Fruit fly (Drosophila melanogaster): ENCODE results near the gene CG6013.

Gene CG6013

DNA sequence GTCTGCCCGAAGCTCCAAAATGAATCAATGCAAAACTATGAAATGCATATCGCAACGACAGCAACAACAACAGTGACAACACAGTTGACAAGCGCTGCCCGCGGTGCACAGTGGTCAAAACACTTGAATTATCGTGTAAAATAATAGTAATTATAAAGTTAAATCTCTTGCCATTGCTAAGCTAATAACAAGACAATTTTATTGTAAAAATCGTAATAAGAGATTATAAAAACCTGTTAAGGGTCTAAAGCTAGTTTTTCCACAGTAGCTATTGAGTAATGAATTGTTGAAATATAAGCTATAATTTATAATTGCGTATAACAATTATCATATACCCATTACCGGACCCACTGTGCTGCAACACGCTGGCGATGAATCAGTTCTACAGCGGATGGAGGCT, 41.7 kb downstream of the CG6013 start (continued):
- peak; percentile 62 for TF ChIP-seq Asciz (GFP tag; optimal IDR thresholded peaks at IDR 0.05)
- TF ChIP-seq CG12219 (GFP tag; optimal IDR thresholded peaks at IDR 0.05): peak; percentile 52
- peak in 1 of 2 experiments; percentile 70 for TF ChIP-seq Eip74EF (GFP tag; optimal IDR thresholded peaks at IDR 0.05)
- TF ChIP-seq MESR4 (GFP tag; optimal IDR thresholded peaks at IDR 0.05): no peak
- no peak for TF ChIP-seq Chrac-16 (GFP tag; optimal IDR thresholded peaks at IDR 0.05)
- peak; percentile 59 for TF ChIP-seq vvl (GFP tag; IDR thresholded peaks at IDR 0.05)
- TF ChIP-seq grau (tag; optimal IDR thresholded peaks at IDR 0.05): peak; percentile 56
- no peak for TF ChIP-seq ac (GFP tag; optimal IDR thresholded peaks at IDR 0.05)
- no peak for TF ChIP-seq H15 (GFP tag; IDR thresholded peaks at IDR 0.05)
- no peak for TF ChIP-seq ham (GFP tag; IDR thresholded peaks at IDR 0.05)
- TF ChIP-seq B-H2 (GFP tag; optimal IDR thresholded peaks at IDR 0.05): no peak
- no peak for TF ChIP-seq CG10543 (GFP tag; optimal IDR thresholded peaks at IDR 0.05)
- no peak for TF ChIP-seq pan (optimal IDR thresholded peaks at IDR 0.05)
- TF ChIP-seq pan (GFP tag; optimal IDR thresholded peaks at IDR 0.05 in 1 of 2, IDR thresholded peaks at IDR 0.05 in 1 of 2): peak in 1 of 2 experiments; percentile 72
- TF ChIP-seq CG2116 (GFP tag; optimal IDR thresholded peaks at IDR 0.05): no peak
- TF ChIP-seq zfh1 (GFP tag; IDR thresholded peaks at IDR 0.05): peak; percentile 78
- no peak for TF ChIP-seq Fer1 (GFP tag; optimal IDR thresholded peaks at IDR 0.05)
- no peak for TF ChIP-seq Meics (GFP tag; optimal IDR thresholded peaks at IDR 0.05)
- TF ChIP-seq sr (GFP tag; IDR thresholded peaks at IDR 0.05): no peak
- TF ChIP-seq sqz (GFP tag; optimal IDR thresholded peaks at IDR 0.05): no peak
- no peak for TF ChIP-seq CG14050 (GFP tag; IDR thresholded peaks at IDR 0.05)
- TF ChIP-seq Bdp1 (GFP tag; optimal IDR thresholded peaks at IDR 0.05): no peak
- no peak for TF ChIP-seq bowl (GFP tag; IDR thresholded peaks at IDR 0.05)
- TF ChIP-seq chm (GFP tag; IDR thresholded peaks at IDR 0.05): no peak
- no peak for TF ChIP-seq Scr (GFP tag; IDR thresholded peaks at IDR 0.05; ENCODE audit: partially characterized antibody)
- no peak for TF ChIP-seq Six4 (GFP tag; optimal IDR thresholded peaks at IDR 0.05)
- TF ChIP-seq CG18619 (GFP tag; optimal IDR thresholded peaks at IDR 0.05): peak; percentile 17
- TF ChIP-seq bsh (GFP tag; optimal IDR thresholded peaks at IDR 0.05): peak; percentile 79 to 84
- no peak for TF ChIP-seq Atf3 (GFP tag; optimal IDR thresholded peaks at IDR 0.05)
- no peak for TF ChIP-seq CG12236 (GFP tag; optimal IDR thresholded peaks at IDR 0.05)
- TF ChIP-seq CG1024 (GFP tag; IDR thresholded peaks at IDR 0.05): peak; percentile 38; the same call in 1 of the 2 replicates
- TF ChIP-seq crp (GFP tag; optimal IDR thresholded peaks at IDR 0.05): no peak
- peak; percentile 64; the same call in 2 of the 3 replicates for TF ChIP-seq CG11695 (GFP tag; IDR thresholded peaks at IDR 0.05)
- no peak for TF ChIP-seq tio (GFP tag; optimal IDR thresholded peaks at IDR 0.05)
- TF ChIP-seq Dip2 (GFP tag; IDR thresholded peaks at IDR 0.05): no peak
- TF ChIP-seq CG1792 (GFP tag; optimal IDR thresholded peaks at IDR 0.05): no peak
- no peak for TF ChIP-seq HHEX (GFP tag; optimal IDR thresholded peaks at IDR 0.05)
- TF ChIP-seq CG11696 (GFP tag; IDR thresholded peaks at IDR 0.05): no peak
- TF ChIP-seq CG14441 (GFP tag; IDR thresholded peaks at IDR 0.05): peak; percentile 46; the same call in 1 of the 2 replicates
- peak; percentile 16 for TF ChIP-seq CG1233 (GFP tag; optimal IDR thresholded peaks at IDR 0.05)
- TF ChIP-seq ewg (GFP tag; optimal IDR thresholded peaks at IDR 0.05): peak; percentile 51
- TF ChIP-seq CG2199 (GFP tag; IDR thresholded peaks at IDR 0.05): 0 out of 3 replicates have a peak, but pooled peaks have one; percentile 47
- peak; percentile 27 for TF ChIP-seq kay (GFP tag; optimal IDR thresholded peaks at IDR 0.05)
- no peak for TF ChIP-seq corto (GFP tag; optimal IDR thresholded peaks at IDR 0.05)
- TF ChIP-seq CG13424 (tag; optimal IDR thresholded peaks at IDR 0.05): peak; percentile 49
- TF ChIP-seq CG12744 (GFP tag; optimal IDR thresholded peaks at IDR 0.05): no peak
- TF ChIP-seq grn (GFP tag; optimal IDR thresholded peaks at IDR 0.05): no peak
- TF ChIP-seq unc-4 (GFP tag; IDR thresholded peaks at IDR 0.05; ENCODE audit: partially characterized antibody): no peak
- TF ChIP-seq CG10366 (GFP tag; IDR thresholded peaks at IDR 0.05): no peak
- TF ChIP-seq CG31224 (GFP tag; IDR thresholded peaks at IDR 0.05): no peak
- no peak for TF ChIP-seq gro (GFP tag; optimal IDR thresholded peaks at IDR 0.05)
- TF ChIP-seq vfl (GFP tag; optimal IDR thresholded peaks at IDR 0.05): no peak

Data from whole organism, embryonic.